Worm (Caenorhabditis elegans): ENCODE measurements around the gene F53H4.4.

ce11 chrX:15917000-15917399, 50.8 kb downstream of the F53H4.4 start, which contains the start of the genes F31B9.4 and F31B9.2:
- TF ChIP-seq dpl-1 (GFP tag; optimal IDR thresholded peaks at IDR 0.05) = no peak
- no peak for TF ChIP-seq aha-1 (tag; optimal IDR thresholded peaks at IDR 0.05)
- TF ChIP-seq mep-1 (tag; optimal IDR thresholded peaks at IDR 0.05) = no peak
- no peak for TF ChIP-seq unc-62 (GFP tag; optimal IDR thresholded peaks at IDR 0.05)
- TF ChIP-seq ceh-82 (tag; optimal IDR thresholded peaks at IDR 0.05) = no peak
- TF ChIP-seq pqm-1 (tag; optimal IDR thresholded peaks at IDR 0.05) = no peak
- no peak for TF ChIP-seq irx-1 (tag; optimal IDR thresholded peaks at IDR 0.05)
- no peak for TF ChIP-seq nhr-237 (tag; optimal IDR thresholded peaks at IDR 0.05)
- no peak for TF ChIP-seq ces-1 (GFP tag; optimal IDR thresholded peaks at IDR 0.05)
- TF ChIP-seq lir-3 (tag; optimal IDR thresholded peaks at IDR 0.05; ENCODE audit: poor library complexity) = no peak
- no peak for TF ChIP-seq lin-15B (tag; optimal IDR thresholded peaks at IDR 0.05)
- TF ChIP-seq lsy-2 (tag; optimal IDR thresholded peaks at IDR 0.05) = no peak
- TF ChIP-seq skn-1 (tag; optimal IDR thresholded peaks at IDR 0.05) = no peak
- TF ChIP-seq nhr-12 (tag; optimal IDR thresholded peaks at IDR 0.05) = no peak
